Fruit fly (Drosophila melanogaster) whole organism, adult: ENCODE results near the gene CG15317.

Experiments
- CG11617 ChIP-seq: fragments of 200-800 bp; sonication (Bioruptor generic); optimal IDR thresholded peaks from 2 replicates; lab custom pipeline; 2017; ENCODE audit warnings: mild to moderate bottlenecking, missing biosample characterization, missing genetic modification reagents, missing genetic modification characterization
- CG1620 ChIP-seq: fragments of 200-800 bp; sonication (Bioruptor generic); optimal IDR thresholded peaks from 2 replicates; lab custom pipeline; 2016; ENCODE audit warnings: missing biosample characterization, missing genetic modification characterization
- CG33017 ChIP-seq: fragments of 200-800 bp; sonication (Bioruptor generic); optimal IDR thresholded peaks from 2 replicates; lab custom pipeline; 2018; ENCODE audit warnings: missing biosample characterization, mild to moderate bottlenecking, missing genetic modification characterization, moderate library complexity
- CG7045 ChIP-seq: fragments of 200-800 bp; sonication (Bioruptor generic); optimal IDR thresholded peaks from 2 replicates; lab custom pipeline; 2017; ENCODE audit warnings: missing biosample characterization, mild to moderate bottlenecking, missing genetic modification characterization
- CG7101 ChIP-seq: fragments of 200-800 bp; sonication (Bioruptor generic); optimal IDR thresholded peaks from 2 replicates; lab custom pipeline; 2018; ENCODE audit warnings: missing biosample characterization, mild to moderate bottlenecking, missing genetic modification characterization, moderate library complexity
- Clk ChIP-seq: fragments of 200-800 bp; sonication (Bioruptor generic); optimal IDR thresholded peaks from 2 replicates; lab custom pipeline; 2017; ENCODE audit warnings: missing biosample characterization, missing genetic modification characterization
- Hr96 ChIP-seq: fragments of 200-800 bp; sonication (Bioruptor generic); optimal IDR thresholded peaks from 2 replicates; lab custom pipeline; 2016; ENCODE audit warnings: missing biosample characterization, missing genetic modification characterization
- Mnt ChIP-seq: fragments of 200-800 bp; sonication (Bioruptor generic); optimal IDR thresholded peaks from 2 replicates; lab custom pipeline; 2016; ENCODE audit warnings: missing biosample characterization, mild to moderate bottlenecking, missing genetic modification characterization
- cic ChIP-seq: fragments of 200-800 bp; sonication (Bioruptor generic); optimal IDR thresholded peaks from 2 replicates; lab custom pipeline; 2017; ENCODE audit warnings: missing biosample characterization, mild to moderate bottlenecking, missing genetic modification characterization, moderate library complexity
- cnc ChIP-seq, 2 experiments: fragments of >200 bp; optimal IDR thresholded peaks; 2 replicates each; lab custom pipeline; 2017
- ovo ChIP-seq: fragments of 200-800 bp; sonication (Bioruptor generic); optimal IDR thresholded peaks from 2 replicates; lab custom pipeline; 2016; ENCODE audit warnings: missing biosample characterization, missing genetic modification characterization
- pad ChIP-seq: fragments of 200-800 bp; sonication (Bioruptor generic); optimal IDR thresholded peaks from 3 replicates; lab custom pipeline; 2017; ENCODE audit warnings: missing biosample characterization, missing genetic modification characterization, mild to moderate bottlenecking, moderate library complexity, missing genetic modification reagents
- tj ChIP-seq: fragments of 200-800 bp; sonication (Bioruptor generic); optimal IDR thresholded peaks from 3 replicates; lab custom pipeline; 2017; ENCODE audit warnings: missing biosample characterization, mild to moderate bottlenecking, missing genetic modification characterization, moderate library complexity

DNA sequence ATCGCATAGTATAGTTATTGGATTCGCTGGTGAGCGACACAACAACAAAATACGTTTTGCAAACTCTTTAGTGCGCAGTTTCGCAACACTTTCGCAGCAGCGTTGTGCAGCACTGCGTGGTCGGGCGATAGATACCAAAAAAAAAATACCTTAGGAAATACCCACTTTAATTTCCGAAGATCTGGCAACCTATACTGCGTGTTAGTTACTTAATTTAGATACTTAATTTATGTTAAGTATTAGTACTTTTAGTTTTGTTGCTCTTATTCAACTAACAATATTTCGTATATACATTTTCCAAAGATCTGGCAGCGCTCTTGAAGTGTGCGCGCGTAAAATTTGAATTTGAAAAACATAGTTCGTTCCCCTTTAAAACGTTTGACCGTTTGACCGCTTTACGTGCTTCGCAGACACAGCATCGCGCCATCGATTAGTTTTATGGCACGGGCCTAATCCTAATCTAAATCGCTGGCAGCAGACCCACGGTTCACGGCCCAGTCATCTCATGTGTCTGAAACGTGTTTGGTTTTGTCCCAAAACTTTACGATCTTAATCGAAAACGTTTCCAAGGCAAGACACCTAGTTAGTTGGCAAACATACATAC is 23.7 kb upstream of the CG15317 start, which contains the start of gene LPCAT:
- TF ChIP-seq ovo (GFP tag; lab: Kevin White, UChicago), result peak; percentile 51
- TF ChIP-seq CG11617 (GFP tag; lab: Kevin White, UChicago), result peak; percentile 40
- peak; percentile 87 for TF ChIP-seq Hr96 (GFP tag; lab: Kevin White, UChicago)
- no peak for TF ChIP-seq cnc (optimal IDR thresholded peaks at IDR 0.05; lab: Kevin White, UChicago)
- peak; percentile 60 for TF ChIP-seq Clk
- peak; percentile 80 for TF ChIP-seq CG7101
- TF ChIP-seq CG1620, result peak; percentile 94
- peak; percentile 50 for TF ChIP-seq CG33017
- TF ChIP-seq cic (GFP tag; lab: Kevin White, UChicago), result peak; percentile 31
- TF ChIP-seq CG7045 (GFP tag; lab: Kevin White, UChicago), result peak; percentile 20
- no peak for TF ChIP-seq tj (GFP tag; lab: Kevin White, UChicago)
- TF ChIP-seq Mnt, result peak; percentile 73
- TF ChIP-seq pad (GFP tag; lab: Kevin White, UChicago), result peak; percentile 65
